Worm (Caenorhabditis elegans) whole organism, young adult: Measurements from ENCODE around the gene C33B4.4.

Experiments used
- atf-7 ChIP-seq: sonication (generic microtip); optimal IDR thresholded peaks from 2 replicates; lab custom pipeline; 2017; ENCODE audit warnings: mild to moderate bottlenecking, missing genetic modification characterization, missing compliant biosample characterization
- snpc-4 ChIP-seq, 5 experiments: fragments of 150-350 bp in 1 of 5; sonication (generic microtip) in 4 of 5; optimal IDR thresholded peaks; 2 replicates each; lab custom pipeline; 2014 to 2018; ENCODE audit warnings: missing genetic modification characterization in 5 of 5, missing biosample characterization in 3 of 5, antibody characterized with exemption in 2 of 5, mild to moderate bottlenecking in 2 of 5, missing compliant biosample characterization in 2 of 5, missing genotype in 2 of 5, moderate library complexity in 2 of 5, missing genetic modification reagents in 1 of 5

- TF ChIP-seq atf-7 (no peak), snpc-4 (GFP tag; optimal IDR thresholded peaks at IDR 0.05; lab: Kevin White, UChicago) (no peak), snpc-4 (tag; optimal IDR thresholded peaks at IDR 0.05; lab: Kevin White, UChicago) (no peak)
Observed at ce11 chrII:11329021-11329479, 54.2 kb downstream of the C33B4.4 start, which contains the start of gene tag-180.
